Fruit fly (Drosophila melanogaster) whole organism, embryonic: ENCODE data around the gene Rtca.

ENCODE experiments used
- CG11093 ChIP-seq: fragments of 200-800 bp; sonication (Bioruptor generic); IDR thresholded peaks from 3 replicates; pipeline ENCODE4 v1.3.6; 2022; ENCODE audit warnings: missing biosample characterization, missing genetic modification characterization
- CG11696 ChIP-seq: fragments of 200-800 bp; sonication (Bioruptor generic); IDR thresholded peaks from 2 replicates; pipeline ENCODE4 v1.3.6; 2022; ENCODE audit warnings: missing biosample characterization, missing genetic modification characterization
- CG1233 ChIP-seq: fragments of 200-800 bp; sonication (Bioruptor generic); optimal IDR thresholded peaks from 4 replicates; lab custom pipeline; 2018; ENCODE audit warnings: missing biosample characterization, mild to moderate bottlenecking, missing genetic modification characterization
- CG15696 ChIP-seq: fragments of 200-800 bp; sonication (Bioruptor generic); optimal IDR thresholded peaks from 2 replicates; lab custom pipeline; 2019; ENCODE audit warnings: missing biosample characterization, mild to moderate bottlenecking, missing genetic modification characterization, moderate library complexity
- CG17912 ChIP-seq: fragments of 200-800 bp; sonication (Bioruptor generic); optimal IDR thresholded peaks from 2 replicates; lab custom pipeline; 2018; ENCODE audit warnings: missing biosample characterization, mild to moderate bottlenecking, missing genetic modification characterization
- CG3163 ChIP-seq: fragments of 200-800 bp; sonication (Bioruptor generic); optimal IDR thresholded peaks from 3 replicates; lab custom pipeline; 2016; ENCODE audit warnings: missing biosample characterization, missing genetic modification characterization
- CG4730 ChIP-seq: fragments of 200-800 bp; sonication (Bioruptor generic); IDR thresholded peaks from 2 replicates; pipeline ENCODE4 v1.3.6; 2022; ENCODE audit warnings: missing biosample characterization, missing genetic modification characterization
- CG5245 ChIP-seq: fragments of 200-800 bp; sonication (Bioruptor generic); optimal IDR thresholded peaks from 3 replicates; lab custom pipeline; 2016; ENCODE audit warnings: missing biosample characterization, missing genetic modification characterization
- CG6654 ChIP-seq: fragments of 200-800 bp; sonication (Bioruptor generic); optimal IDR thresholded peaks from 2 replicates; lab custom pipeline; 2017; ENCODE audit warnings: missing biosample characterization, mild to moderate bottlenecking, missing genetic modification characterization
- CG6813 ChIP-seq: fragments of 200-800 bp; sonication (Bioruptor generic); optimal IDR thresholded peaks from 2 replicates; lab custom pipeline; 2017; ENCODE audit warnings: missing biosample characterization, missing genetic modification characterization, mild to moderate bottlenecking, moderate library complexity, missing genetic modification reagents
- CG7786 ChIP-seq: fragments of 200-800 bp; sonication (Bioruptor generic); optimal IDR thresholded peaks from 2 replicates; lab custom pipeline; 2016; ENCODE audit warnings: missing biosample characterization, missing genetic modification characterization
- CG7928 ChIP-seq: fragments of 200-800 bp; sonication (Bioruptor generic); optimal IDR thresholded peaks from 2 replicates; lab custom pipeline; 2017; ENCODE audit warnings: missing biosample characterization, mild to moderate bottlenecking, missing genetic modification characterization
- CG7987 ChIP-seq: fragments of 200-800 bp; sonication (Bioruptor generic); optimal IDR thresholded peaks from 2 replicates; lab custom pipeline; 2018; ENCODE audit warnings: missing biosample characterization, mild to moderate bottlenecking, missing genetic modification characterization, moderate library complexity
- CG8924 ChIP-seq: fragments of 200-800 bp; optimal IDR thresholded peaks from 3 replicates; lab custom pipeline; 2019; ENCODE audit warnings: missing biosample characterization, mild to moderate bottlenecking, missing genetic modification characterization, moderate library complexity
- Drgx ChIP-seq: fragments of 200-800 bp; sonication (Bioruptor generic); IDR thresholded peaks from 2 replicates; pipeline ENCODE4 v1.3.6; 2022; ENCODE audit warnings: missing biosample characterization, missing genetic modification characterization
- HHEX ChIP-seq: fragments of 200-800 bp; sonication (Bioruptor generic); optimal IDR thresholded peaks from 3 replicates; lab custom pipeline; 2017; ENCODE audit warnings: missing biosample characterization, mild to moderate bottlenecking, missing genetic modification characterization, missing genetic modification reagents
- HLH4C ChIP-seq: fragments of 200-800 bp; sonication (Bioruptor generic); IDR thresholded peaks from 3 replicates; pipeline ENCODE4 v1.3.6; 2022; ENCODE audit warnings: missing biosample characterization, missing genetic modification characterization; ENCODE audit not compliant: partially characterized antibody
- HLHmδ ChIP-seq: fragments of 200-800 bp; sonication (Bioruptor generic); optimal IDR thresholded peaks from 2 replicates; lab custom pipeline; 2018; ENCODE audit warnings: missing biosample characterization, mild to moderate bottlenecking, missing genetic modification characterization, moderate library complexity
- MBD-R2 ChIP-seq: fragments of 200-800 bp; sonication (Bioruptor generic); IDR thresholded peaks from 2 replicates; pipeline ENCODE4 v1.3.6; 2022; ENCODE audit warnings: missing biosample characterization, missing genetic modification characterization
- Max ChIP-seq: fragments of 200-800 bp; sonication (Bioruptor generic); optimal IDR thresholded peaks from 2 replicates; lab custom pipeline; 2016; ENCODE audit warnings: missing biosample characterization, mild to moderate bottlenecking, missing genetic modification characterization
- Mrtf ChIP-seq: fragments of 200-800 bp; sonication (Bioruptor generic); IDR thresholded peaks from 3 replicates; pipeline ENCODE4 v1.3.6; 2022; ENCODE audit warnings: missing biosample characterization, missing genetic modification characterization
- Side ChIP-seq: fragments of 200-800 bp; sonication (Bioruptor generic); optimal IDR thresholded peaks from 2 replicates; lab custom pipeline; 2016; ENCODE audit warnings: missing biosample characterization, missing genetic modification characterization
- Sin3A ChIP-seq: fragments of >200 bp; optimal IDR thresholded peaks from 2 replicates; lab custom pipeline; 2018
- Sox102F ChIP-seq: fragments of 200-800 bp; sonication (Bioruptor generic); optimal IDR thresholded peaks from 2 replicates; lab custom pipeline; 2018; ENCODE audit warnings: missing biosample characterization, mild to moderate bottlenecking, missing genetic modification characterization, moderate library complexity
- TFAM ChIP-seq: fragments of 200-800 bp; sonication (Bioruptor generic); optimal IDR thresholded peaks from 2 replicates; lab custom pipeline; 2017; ENCODE audit warnings: missing biosample characterization, missing genetic modification characterization, inconsistent platforms
- Vsx1 ChIP-seq: fragments of 200-800 bp; sonication (Bioruptor generic); optimal IDR thresholded peaks from 2 replicates; lab custom pipeline; 2017; ENCODE audit warnings: missing biosample characterization, mild to moderate bottlenecking, missing genetic modification characterization, missing genetic modification reagents
- bcd ChIP-seq: fragments of 200-800 bp; sonication (Bioruptor generic); optimal IDR thresholded peaks from 2 replicates; lab custom pipeline; 2017; ENCODE audit warnings: missing biosample characterization, mild to moderate bottlenecking, missing genetic modification characterization
- bigmax ChIP-seq: fragments of 200-800 bp; sonication (Bioruptor generic); optimal IDR thresholded peaks from 2 replicates; lab custom pipeline; 2018; ENCODE audit warnings: missing biosample characterization, mild to moderate bottlenecking, missing genetic modification characterization
- cad ChIP-seq: fragments of >200 bp; optimal IDR thresholded peaks from 2 replicates; lab custom pipeline; 2017; ENCODE audit warnings: missing biosample characterization, missing genetic modification characterization
- corto ChIP-seq: fragments of 200-800 bp; sonication (Bioruptor generic); optimal IDR thresholded peaks from 2 replicates; lab custom pipeline; 2016; ENCODE audit warnings: missing biosample characterization, mild to moderate bottlenecking, missing genetic modification characterization, moderate library complexity
- emc ChIP-seq: fragments of 200-800 bp; sonication (Bioruptor generic); optimal IDR thresholded peaks from 2 replicates; lab custom pipeline; 2016; ENCODE audit warnings: missing biosample characterization, missing genetic modification characterization
- eve ChIP-seq, 2 experiments: fragments of >200 bp; optimal IDR thresholded peaks; 2 replicates each; lab custom pipeline; 2017; ENCODE audit warnings: missing biosample characterization in 2 of 2, missing genetic modification characterization in 2 of 2
- fd64A ChIP-seq: fragments of 200-800 bp; sonication (Bioruptor generic); optimal IDR thresholded peaks from 3 replicates; lab custom pipeline; 2018; ENCODE audit warnings: missing biosample characterization, mild to moderate bottlenecking, missing genetic modification characterization
- fru ChIP-seq: fragments of >200 bp; optimal IDR thresholded peaks from 2 replicates; lab custom pipeline; 2017
- fu2 ChIP-seq: fragments of 200-800 bp; sonication (Bioruptor generic); optimal IDR thresholded peaks from 2 replicates; lab custom pipeline; 2016; ENCODE audit warnings: missing biosample characterization, missing genetic modification characterization
- grn ChIP-seq: fragments of 200-800 bp; sonication (Bioruptor generic); optimal IDR thresholded peaks from 3 replicates; lab custom pipeline; 2017; ENCODE audit warnings: missing biosample characterization, missing genetic modification characterization
- jigr1 ChIP-seq: fragments of 200-800 bp; sonication (Bioruptor generic); IDR thresholded peaks from 3 replicates; pipeline ENCODE4 v1.3.6; 2022; ENCODE audit warnings: missing biosample characterization, missing genetic modification characterization
- lab ChIP-seq: fragments of 200-800 bp; sonication (Bioruptor generic); optimal IDR thresholded peaks from 3 replicates; lab custom pipeline; 2017; ENCODE audit warnings: missing biosample characterization, missing genetic modification characterization, mild to moderate bottlenecking, moderate library complexity, missing genetic modification reagents
- maf-S ChIP-seq: fragments of 200-800 bp; sonication (Bioruptor generic); optimal IDR thresholded peaks from 2 replicates; lab custom pipeline; 2016; ENCODE audit warnings: missing biosample characterization, missing genetic modification characterization
- mam ChIP-seq: fragments of 200-800 bp; sonication (Bioruptor generic); optimal IDR thresholded peaks from 3 replicates; lab custom pipeline; 2016; ENCODE audit warnings: missing biosample characterization, missing genetic modification characterization
- pan ChIP-seq, 4 experiments: fragments of >200 bp in 3 of 4; fragments of 200-800 bp in 1 of 4; sonication (Bioruptor generic) in 1 of 4; optimal IDR thresholded peaks in 3 of 4; IDR thresholded peaks in 1 of 4; 2 replicates each; pipeline versions ENCODE4 v1.3.6 to Lab custom; 2017 to 2022; ENCODE audit warnings: missing biosample characterization in 2 of 4, missing genetic modification characterization in 2 of 4, mixed read lengths in 1 of 4
- peb ChIP-seq: fragments of 200-800 bp; sonication (Bioruptor generic); IDR thresholded peaks from 2 replicates; pipeline ENCODE4 v1.3.6; 2022; ENCODE audit warnings: missing biosample characterization, missing genetic modification characterization
- tx ChIP-seq: fragments of 200-800 bp; sonication (Bioruptor generic); optimal IDR thresholded peaks from 2 replicates; lab custom pipeline; 2016; ENCODE audit warnings: missing biosample characterization, missing genetic modification characterization
- unc-4 ChIP-seq: fragments of 200-800 bp; sonication (Bioruptor generic); IDR thresholded peaks from 2 replicates; pipeline ENCODE4 v1.3.6; 2022; ENCODE audit warnings: missing biosample characterization, missing genetic modification characterization; ENCODE audit not compliant: partially characterized antibody
- vfl ChIP-seq: fragments of 200-800 bp; sonication (Bioruptor generic); optimal IDR thresholded peaks from 2 replicates; lab custom pipeline; 2016; ENCODE audit warnings: missing biosample characterization, missing genetic modification characterization
- vvl ChIP-seq: fragments of 200-800 bp; sonication (Bioruptor generic); IDR thresholded peaks from 2 replicates; pipeline ENCODE4 v1.3.6; 2022; ENCODE audit warnings: missing biosample characterization, missing genetic modification characterization
- wek ChIP-seq: fragments of 200-800 bp; sonication (Bioruptor generic); optimal IDR thresholded peaks from 3 replicates; lab custom pipeline; 2018; ENCODE audit warnings: missing biosample characterization, mild to moderate bottlenecking, missing genetic modification characterization, moderate library complexity
- z ChIP-seq: fragments of 200-800 bp; sonication (Bioruptor generic); IDR thresholded peaks from 3 replicates; pipeline ENCODE4 v1.3.6; 2022; ENCODE audit warnings: missing biosample characterization, missing genetic modification characterization
- zen ChIP-seq: fragments of 200-800 bp; sonication (Bioruptor generic); optimal IDR thresholded peaks from 3 replicates; lab custom pipeline; 2018; ENCODE audit warnings: missing biosample characterization, mild to moderate bottlenecking, missing genetic modification characterization, moderate library complexity

Rtca gene

DNA sequence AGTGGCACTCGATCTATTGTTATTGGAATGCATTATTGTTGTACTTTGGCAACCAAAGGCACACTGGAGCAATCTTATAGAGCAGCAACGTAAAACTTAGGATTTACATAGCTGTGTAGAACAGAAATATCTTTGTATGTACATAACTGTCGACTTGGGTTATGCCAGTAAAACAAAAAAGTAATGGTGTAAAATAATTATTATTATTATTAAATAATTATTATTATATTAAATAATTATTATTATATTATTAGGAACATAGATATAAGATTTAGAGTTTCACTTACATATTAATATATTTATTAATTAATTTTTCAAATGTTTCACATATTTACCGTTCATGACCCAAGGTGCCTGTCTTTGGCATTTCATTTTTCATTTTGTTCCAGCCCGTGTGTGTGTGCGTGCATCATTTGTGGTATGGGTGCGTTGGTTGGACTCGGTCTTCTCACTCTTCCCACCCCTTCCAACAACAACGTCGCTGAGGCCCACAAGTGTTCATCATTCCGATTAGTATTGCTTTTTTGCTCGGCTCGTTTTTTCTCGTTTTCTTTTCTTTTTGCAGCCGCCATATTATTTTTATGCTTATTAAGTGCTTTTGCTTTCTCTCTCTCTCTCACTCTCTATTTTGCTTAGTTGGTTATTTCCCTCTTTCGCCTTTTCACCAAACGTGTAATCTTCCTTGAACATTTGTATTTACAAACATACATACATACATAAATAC lies 51.9 kb downstream of the Rtca start (continued):
- peak; percentile 88 for TF ChIP-seq mam (GFP tag; lab: Kevin White, UChicago)
- TF ChIP-seq maf-S: peak; percentile 59
- peak; percentile 86 for TF ChIP-seq Mrtf (GFP tag; lab: Robert Waterston, UW)
- TF ChIP-seq CG4730 (GFP tag; lab: Robert Waterston, UW): peak; percentile 83
- peak; percentile 97 for TF ChIP-seq zen (tag; lab: Kevin White, UChicago)
- TF ChIP-seq CG7786 (GFP tag; lab: Kevin White, UChicago): peak; percentile 87
- TF ChIP-seq bcd (GFP tag; lab: Kevin White, UChicago): peak; percentile 97
- peak; percentile 92 for TF ChIP-seq CG6654 (GFP tag; lab: Kevin White, UChicago)
- TF ChIP-seq CG7987 (GFP tag; lab: Kevin White, UChicago): peak; percentile 66
- TF ChIP-seq grn: no peak
- no peak for TF ChIP-seq z (GFP tag; lab: Robert Waterston, UW)
- no peak for TF ChIP-seq HLHmδ (GFP tag; lab: Kevin White, UChicago)
- TF ChIP-seq vvl (GFP tag; lab: Robert Waterston, UW): peak; percentile 90
- peak; percentile 41 for TF ChIP-seq bigmax (GFP tag; lab: Kevin White, UChicago)
- peak; percentile 81 for TF ChIP-seq CG5245 (GFP tag; lab: Kevin White, UChicago)
- TF ChIP-seq jigr1 (GFP tag; lab: Robert Waterston, UW): peak; percentile 88; the same call in 2 of the 3 replicates
- TF ChIP-seq Sin3A (lab: Kevin White, UChicago): no peak
- peak; percentile 68 for TF ChIP-seq vfl
- peak; percentile 85 for TF ChIP-seq Max (GFP tag; lab: Kevin White, UChicago)
- peak; percentile 39 for TF ChIP-seq emc (GFP tag; lab: Kevin White, UChicago)
- TF ChIP-seq pan (optimal IDR thresholded peaks at IDR 0.05; lab: Kevin White, UChicago): no peak
- TF ChIP-seq pan (GFP tag; optimal IDR thresholded peaks at IDR 0.05 in 1 of 2, IDR thresholded peaks at IDR 0.05 in 1 of 2): peak in 1 of 2 experiments; percentile 90
- peak; percentile 77 for TF ChIP-seq tx (GFP tag; lab: Kevin White, UChicago)
- peak; percentile 98 for TF ChIP-seq CG1233
- TF ChIP-seq eve (GFP tag; optimal IDR thresholded peaks at IDR 0.05; lab: Kevin White, UChicago): no peak
- TF ChIP-seq corto: peak; percentile 81
- TF ChIP-seq Sox102F (GFP tag; lab: Kevin White, UChicago): peak; percentile 97
- TF ChIP-seq Side (GFP tag; lab: Kevin White, UChicago): peak; percentile 29
- TF ChIP-seq peb: peak; percentile 74
- no peak for TF ChIP-seq fru (lab: Kevin White, UChicago)
- peak; percentile 97 for TF ChIP-seq lab (GFP tag; lab: Kevin White, UChicago)
- peak; percentile 93 for TF ChIP-seq CG17912
- TF ChIP-seq unc-4 (GFP tag; lab: Robert Waterston, UW): no peak
- TF ChIP-seq fd64A (GFP tag; lab: Kevin White, UChicago): peak; percentile 82
- TF ChIP-seq CG8924 (tag; lab: Kevin White, UChicago): peak; percentile 99
- TF ChIP-seq MBD-R2: peak; percentile 68
- TF ChIP-seq cad (GFP tag; lab: Kevin White, UChicago): peak; percentile 2
- peak; percentile 95 for TF ChIP-seq Vsx1 (GFP tag; lab: Kevin White, UChicago)
- peak; percentile 74; the same call in 1 of the 2 replicates for TF ChIP-seq CG11696
- TF ChIP-seq TFAM (GFP tag; lab: Kevin White, UChicago): no peak
- peak; percentile 78 for TF ChIP-seq Drgx (GFP tag; lab: Robert Waterston, UW)
- TF ChIP-seq HHEX (GFP tag; lab: Kevin White, UChicago): peak; percentile 97
- peak; percentile 98 for TF ChIP-seq CG6813 (GFP tag; lab: Kevin White, UChicago)
- TF ChIP-seq HLH4C: no peak
- peak; percentile 81 for TF ChIP-seq fu2 (GFP tag; lab: Kevin White, UChicago)
- TF ChIP-seq CG11093: peak; percentile 92
- peak; percentile 74 for TF ChIP-seq wek (GFP tag; lab: Kevin White, UChicago)
- TF ChIP-seq CG7928 (GFP tag; lab: Kevin White, UChicago): peak; percentile 68
- no peak for TF ChIP-seq CG3163 (GFP tag; lab: Kevin White, UChicago)
- peak; percentile 98 for TF ChIP-seq CG15696 (tag; lab: Kevin White, UChicago)
